Fruit fly (Drosophila melanogaster) S2 (cell line): Measurements from ENCODE around the gene tow.

Source experiments
- CG8478 ChIP-seq: fragments of >200 bp; optimal IDR thresholded peaks from 2 replicates; lab custom pipeline; 2018
- CTCF ChIP-seq, 2 experiments: fragments of >200 bp; optimal IDR thresholded peaks; 2 replicates each; lab custom pipeline; 2018

- no peak for TF ChIP-seq CG8478 (lab: Kevin White, UChicago)
- peak; percentile 94 to 99 for TF ChIP-seq CTCF (optimal IDR thresholded peaks at IDR 0.05; lab: Kevin White, UChicago)
Observed at dm6 chr3L:6903985-6904384, 38.7 kb upstream of the tow start.
